Worm (Caenorhabditis elegans) whole organism, late embryonic: ENCODE results near the gene Y6E2A.10.

Experiments
- ama-1 ChIP-seq: fragments of 150-350 bp; optimal IDR thresholded peaks from 2 replicates; lab custom pipeline; 2014
- ceh-9 ChIP-seq: sonication (generic microtip); optimal IDR thresholded peaks from 2 replicates; lab custom pipeline; 2016; ENCODE audit warnings: mild to moderate bottlenecking, missing genetic modification characterization, inconsistent platforms, missing compliant biosample characterization
- dmd-4 ChIP-seq: sonication (generic microtip); optimal IDR thresholded peaks from 2 replicates; lab custom pipeline; 2016; ENCODE audit warnings: borderline replicate concordance, missing genetic modification characterization, missing compliant biosample characterization
- fkh-10 ChIP-seq: fragments of 150-350 bp; optimal IDR thresholded peaks from 2 replicates; lab custom pipeline; 2014; ENCODE audit warnings: missing biosample characterization, missing genetic modification reagents, missing genetic modification characterization
- hlh-30 ChIP-seq: sonication (generic microtip); optimal IDR thresholded peaks from 2 replicates; lab custom pipeline; 2017; ENCODE audit warnings: antibody characterized with exemption, missing genetic modification characterization, missing compliant biosample characterization; ENCODE audit not compliant: insufficient read depth
- nfya-1 ChIP-seq: sonication (generic microtip); optimal IDR thresholded peaks from 2 replicates; lab custom pipeline; 2017; ENCODE audit warnings: missing genetic modification characterization, mild to moderate bottlenecking, missing compliant biosample characterization, antibody characterized with exemption, moderate library complexity
- nhr-11 ChIP-seq: fragments of 150-350 bp; optimal IDR thresholded peaks from 2 replicates; lab custom pipeline; 2014; ENCODE audit warnings: missing biosample characterization, missing genetic modification characterization
- pqm-1 ChIP-seq: sonication (generic microtip); optimal IDR thresholded peaks from 2 replicates; lab custom pipeline; 2016; ENCODE audit warnings: missing genetic modification characterization, missing compliant biosample characterization
- rnt-1 ChIP-seq: sonication (generic microtip); optimal IDR thresholded peaks from 2 replicates; lab custom pipeline; 2016; ENCODE audit warnings: missing genetic modification characterization, missing compliant biosample characterization
- tbx-7 ChIP-seq: sonication (generic microtip); optimal IDR thresholded peaks from 2 replicates; lab custom pipeline; 2016; ENCODE audit warnings: missing genotype, missing genetic modification characterization, missing compliant biosample characterization

DNA sequence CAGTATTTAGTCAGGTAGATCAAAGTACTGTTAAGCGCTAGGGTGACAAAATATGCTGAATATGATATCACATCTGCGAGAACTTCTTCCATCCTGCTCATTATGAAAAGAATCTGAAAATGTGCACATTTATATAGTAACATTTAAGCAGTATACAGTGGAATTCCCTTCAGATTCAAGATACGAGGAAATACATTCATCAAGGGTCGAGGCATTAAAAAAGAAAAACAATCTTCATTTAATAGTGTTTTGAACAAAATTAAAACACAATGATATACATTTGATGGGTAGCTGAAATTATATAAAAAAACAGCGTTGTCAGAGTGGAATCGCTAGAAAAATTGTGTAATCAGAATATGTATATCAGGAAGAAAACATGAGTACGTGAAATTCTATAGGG lies 5.4 kb upstream of the Y6E2A.10 start, which contains the start of gene str-27:
- TF ChIP-seq ceh-9 (no peak), hlh-30 (tag; lab: Kevin White, UChicago) (no peak), fkh-10 (GFP tag; lab: Kevin White, UChicago) (no peak), rnt-1 (tag; lab: Kevin White, UChicago) (no peak), nfya-1 (tag; lab: Kevin White, UChicago) (no peak), nhr-11 (tag; lab: Kevin White, UChicago) (no peak), ama-1 (lab: Kevin White, UChicago) (no peak), tbx-7 (tag; lab: Kevin White, UChicago) (no peak), dmd-4 (tag; lab: Kevin White, UChicago) (no peak), pqm-1 (tag; lab: Kevin White, UChicago) (no peak)
